Fruit fly (Drosophila melanogaster) whole organism, embryonic: ENCODE measurements around the gene cerv.
A peak's percentile ranks its signal among the peaks of the same experiment; 100 is the strongest.

ENCODE experiments used
- Adf1 ChIP-seq: fragments of 200-800 bp; sonication (Bioruptor generic); IDR thresholded peaks from 2 replicates; pipeline ENCODE4 v1.3.6; 2022; ENCODE audit warnings: missing biosample characterization, missing genetic modification characterization
- C15 ChIP-seq: fragments of 200-800 bp; sonication (Bioruptor generic); IDR thresholded peaks from 3 replicates; pipeline ENCODE4 v1.3.6; 2022; ENCODE audit warnings: missing biosample characterization, missing genetic modification characterization
- CG10654 ChIP-seq: fragments of 200-800 bp; sonication (Bioruptor generic); optimal IDR thresholded peaks from 2 replicates; lab custom pipeline; 2016; ENCODE audit warnings: missing biosample characterization, missing genetic modification characterization
- CG11456 ChIP-seq: fragments of 200-800 bp; sonication (Bioruptor generic); IDR thresholded peaks from 3 replicates; pipeline ENCODE4 v1.3.6; 2022; ENCODE audit warnings: missing biosample characterization, missing genetic modification characterization
- CG11696 ChIP-seq: fragments of 200-800 bp; sonication (Bioruptor generic); IDR thresholded peaks from 2 replicates; pipeline ENCODE4 v1.3.6; 2022; ENCODE audit warnings: missing biosample characterization, missing genetic modification characterization
- CG11723 ChIP-seq: fragments of 200-800 bp; sonication (Bioruptor generic); optimal IDR thresholded peaks from 2 replicates; lab custom pipeline; 2017; ENCODE audit warnings: missing biosample characterization, mild to moderate bottlenecking, missing genetic modification characterization
- CG12219 ChIP-seq: fragments of 200-800 bp; sonication (Bioruptor generic); optimal IDR thresholded peaks from 3 replicates; lab custom pipeline; 2018; ENCODE audit warnings: missing biosample characterization, mild to moderate bottlenecking, missing genetic modification characterization
- CG1233 ChIP-seq: fragments of 200-800 bp; sonication (Bioruptor generic); optimal IDR thresholded peaks from 4 replicates; lab custom pipeline; 2018; ENCODE audit warnings: missing biosample characterization, mild to moderate bottlenecking, missing genetic modification characterization
- CG13424 ChIP-seq: fragments of 200-800 bp; sonication (Bioruptor generic); optimal IDR thresholded peaks from 2 replicates; lab custom pipeline; 2019; ENCODE audit warnings: missing biosample characterization, mild to moderate bottlenecking, missing genetic modification characterization, moderate library complexity
- CG16815 ChIP-seq: fragments of 200-800 bp; sonication (Bioruptor generic); optimal IDR thresholded peaks from 3 replicates; lab custom pipeline; 2017; ENCODE audit warnings: missing biosample characterization, mild to moderate bottlenecking, missing genetic modification characterization
- CG17912 ChIP-seq: fragments of 200-800 bp; sonication (Bioruptor generic); optimal IDR thresholded peaks from 2 replicates; lab custom pipeline; 2018; ENCODE audit warnings: missing biosample characterization, mild to moderate bottlenecking, missing genetic modification characterization
- CG18011 ChIP-seq: fragments of 200-800 bp; sonication (Bioruptor generic); optimal IDR thresholded peaks from 2 replicates; lab custom pipeline; 2017; ENCODE audit warnings: missing biosample characterization, missing genetic modification characterization, mild to moderate bottlenecking, moderate library complexity, missing genotype
- CG18476 ChIP-seq: fragments of 200-800 bp; sonication (Bioruptor generic); optimal IDR thresholded peaks from 2 replicates; lab custom pipeline; 2016; ENCODE audit warnings: missing biosample characterization, mild to moderate bottlenecking, missing genetic modification characterization
- CG2199 ChIP-seq: fragments of 200-800 bp; sonication (Bioruptor generic); IDR thresholded peaks from 3 replicates; pipeline ENCODE4 v1.3.6; 2022; ENCODE audit warnings: missing biosample characterization, missing genetic modification characterization
- CG2678 ChIP-seq: fragments of 200-800 bp; sonication (Bioruptor generic); optimal IDR thresholded peaks from 3 replicates; lab custom pipeline; 2019; ENCODE audit warnings: missing biosample characterization, mild to moderate bottlenecking, missing genetic modification characterization, moderate library complexity
- CG30020 ChIP-seq: fragments of 200-800 bp; optimal IDR thresholded peaks from 2 replicates; lab custom pipeline; 2019; ENCODE audit warnings: missing biosample characterization, mild to moderate bottlenecking, missing genetic modification characterization, moderate library complexity
- CG3847 ChIP-seq: fragments of 200-800 bp; sonication (Bioruptor generic); IDR thresholded peaks from 2 replicates; pipeline ENCODE4 v1.3.6; 2022; ENCODE audit warnings: missing biosample characterization, missing genetic modification characterization
- CG4707 ChIP-seq: fragments of 200-800 bp; sonication (Bioruptor generic); optimal IDR thresholded peaks from 2 replicates; lab custom pipeline; 2018; ENCODE audit warnings: missing biosample characterization, mild to moderate bottlenecking, missing genetic modification characterization, moderate library complexity
- CG4820 ChIP-seq: fragments of 200-800 bp; sonication (Bioruptor generic); optimal IDR thresholded peaks from 3 replicates; lab custom pipeline; 2016; ENCODE audit warnings: missing biosample characterization, missing genetic modification characterization
- CG6689 ChIP-seq: fragments of 200-800 bp; sonication (Bioruptor generic); IDR thresholded peaks from 2 replicates; pipeline ENCODE4 v1.3.6; 2022; ENCODE audit warnings: missing biosample characterization, missing genetic modification characterization
- CG7556 ChIP-seq: fragments of 200-800 bp; sonication (Bioruptor generic); optimal IDR thresholded peaks from 2 replicates; lab custom pipeline; 2017; ENCODE audit warnings: missing biosample characterization, mild to moderate bottlenecking, missing genetic modification characterization
- CG9727 ChIP-seq: fragments of 200-800 bp; sonication (Bioruptor generic); optimal IDR thresholded peaks from 3 replicates; lab custom pipeline; 2017; ENCODE audit warnings: missing biosample characterization, mild to moderate bottlenecking, missing genetic modification characterization
- D19A ChIP-seq: fragments of 200-800 bp; optimal IDR thresholded peaks from 3 replicates; lab custom pipeline; 2019; ENCODE audit warnings: missing biosample characterization, mild to moderate bottlenecking, missing genetic modification characterization, moderate library complexity
- Dip3 ChIP-seq: fragments of 200-800 bp; sonication (Bioruptor generic); optimal IDR thresholded peaks from 3 replicates; lab custom pipeline; 2016; ENCODE audit warnings: missing biosample characterization, missing genetic modification characterization
- Dll ChIP-seq: fragments of 200-800 bp; sonication (Bioruptor generic); IDR thresholded peaks from 4 replicates; pipeline ENCODE4 v1.3.6; 2022; ENCODE audit warnings: missing biosample characterization, missing genetic modification characterization; ENCODE audit not compliant: partially characterized antibody
- ERR ChIP-seq: fragments of 200-800 bp; sonication (Bioruptor generic); optimal IDR thresholded peaks from 2 replicates; lab custom pipeline; 2016; ENCODE audit warnings: missing biosample characterization, missing genetic modification characterization
- Fer3 ChIP-seq: fragments of 200-800 bp; sonication (Bioruptor generic); optimal IDR thresholded peaks from 2 replicates; lab custom pipeline; 2018; ENCODE audit warnings: missing biosample characterization, mild to moderate bottlenecking, missing genetic modification characterization, moderate library complexity
- H2.0 ChIP-seq: fragments of 200-800 bp; sonication (Bioruptor generic); IDR thresholded peaks from 2 replicates; pipeline ENCODE4 v1.3.6; 2022; ENCODE audit warnings: missing biosample characterization, missing genetic modification characterization
- Meics ChIP-seq: fragments of 200-800 bp; sonication (Bioruptor generic); optimal IDR thresholded peaks from 2 replicates; lab custom pipeline; 2017; ENCODE audit warnings: missing biosample characterization, mild to moderate bottlenecking, missing genetic modification characterization
- Nf-YC ChIP-seq: fragments of 200-800 bp; optimal IDR thresholded peaks from 3 replicates; lab custom pipeline; 2019; ENCODE audit warnings: missing biosample characterization, mild to moderate bottlenecking, missing genetic modification characterization, moderate library complexity
- Pdp1 ChIP-seq, 2 experiments: fragments of 200-800 bp; sonication (Bioruptor generic); optimal IDR thresholded peaks; 3 replicates each; lab custom pipeline; 2016; ENCODE audit warnings: missing biosample characterization in 2 of 2, missing genetic modification characterization in 2 of 2, mild to moderate bottlenecking in 1 of 2, moderate library complexity in 1 of 2
- al ChIP-seq: fragments of 200-800 bp; sonication (Bioruptor generic); IDR thresholded peaks from 2 replicates; pipeline ENCODE4 v1.3.6; 2022; ENCODE audit warnings: missing biosample characterization, missing genetic modification characterization
- ara ChIP-seq: fragments of 200-800 bp; sonication (Bioruptor generic); IDR thresholded peaks from 2 replicates; pipeline ENCODE4 v1.3.6; 2022; ENCODE audit warnings: missing biosample characterization, missing genetic modification characterization
- grau ChIP-seq: fragments of 200-800 bp; optimal IDR thresholded peaks from 3 replicates; lab custom pipeline; 2019; ENCODE audit warnings: missing biosample characterization, mild to moderate bottlenecking, missing genetic modification characterization, moderate library complexity
- kah ChIP-seq: fragments of 200-800 bp; sonication (Bioruptor generic); optimal IDR thresholded peaks from 2 replicates; lab custom pipeline; 2018; ENCODE audit warnings: missing biosample characterization, mild to moderate bottlenecking, missing genetic modification characterization
- lmd ChIP-seq: fragments of 200-800 bp; sonication (Bioruptor generic); IDR thresholded peaks from 2 replicates; pipeline ENCODE4 v1.3.6; 2022; ENCODE audit warnings: missing biosample characterization, missing genetic modification characterization
- lov ChIP-seq, 2 experiments: fragments of 200-800 bp in 1 of 2; fragments of >200 bp in 1 of 2; sonication (Bioruptor generic) in 1 of 2; IDR thresholded peaks in 1 of 2; optimal IDR thresholded peaks in 1 of 2; 2 replicates in 1 of 2; 3 replicates in 1 of 2; pipeline versions ENCODE4 v1.3.6 to Lab custom; 2017 to 2022; ENCODE audit warnings: missing biosample characterization in 1 of 2, missing genetic modification characterization in 1 of 2
- nau ChIP-seq: fragments of 200-800 bp; sonication (Bioruptor generic); optimal IDR thresholded peaks from 3 replicates; lab custom pipeline; 2017; ENCODE audit warnings: missing biosample characterization, mild to moderate bottlenecking, missing genetic modification characterization, missing genetic modification reagents
- pita ChIP-seq: fragments of 200-800 bp; sonication (Bioruptor generic); optimal IDR thresholded peaks from 2 replicates; lab custom pipeline; 2017; ENCODE audit warnings: missing biosample characterization, mild to moderate bottlenecking, missing genetic modification characterization
- psq ChIP-seq: fragments of 200-800 bp; sonication (Bioruptor generic); optimal IDR thresholded peaks from 2 replicates; lab custom pipeline; 2017; ENCODE audit warnings: missing biosample characterization, missing genetic modification characterization
- rib ChIP-seq: fragments of 200-800 bp; sonication (Bioruptor generic); IDR thresholded peaks from 2 replicates; pipeline ENCODE4 v1.3.6; 2022; ENCODE audit warnings: missing biosample characterization, missing genetic modification characterization
- ro ChIP-seq: fragments of 200-800 bp; sonication (Bioruptor generic); IDR thresholded peaks from 2 replicates; pipeline ENCODE4 v1.3.6; 2022; ENCODE audit warnings: missing biosample characterization, missing genetic modification characterization
- schlank ChIP-seq: fragments of 200-800 bp; sonication (Bioruptor generic); optimal IDR thresholded peaks from 2 replicates; lab custom pipeline; 2018; ENCODE audit warnings: missing biosample characterization, mild to moderate bottlenecking, missing genetic modification characterization
- sim ChIP-seq: fragments of 200-800 bp; sonication (Bioruptor generic); IDR thresholded peaks from 2 replicates; pipeline ENCODE4 v1.3.6; 2022; ENCODE audit warnings: missing biosample characterization, missing genetic modification characterization
- tgo ChIP-seq: fragments of 200-800 bp; sonication (Bioruptor generic); IDR thresholded peaks from 3 replicates; pipeline ENCODE4 v1.3.6; 2022; ENCODE audit warnings: missing biosample characterization, missing genetic modification characterization
- tio ChIP-seq: fragments of 200-800 bp; sonication (Bioruptor generic); optimal IDR thresholded peaks from 2 replicates; lab custom pipeline; 2017; ENCODE audit warnings: missing biosample characterization, missing genetic modification characterization, inconsistent platforms
- ttk ChIP-seq: fragments of 200-800 bp; sonication (Bioruptor generic); IDR thresholded peaks from 2 replicates; pipeline ENCODE4 v2.1.2; 2022; ENCODE audit warnings: missing biosample characterization, missing genetic modification characterization
- tup ChIP-seq: fragments of 200-800 bp; sonication (Bioruptor generic); optimal IDR thresholded peaks from 2 replicates; lab custom pipeline; 2016; ENCODE audit warnings: missing biosample characterization, mild to moderate bottlenecking, missing genetic modification characterization, moderate library complexity
- yki ChIP-seq: fragments of >200 bp; optimal IDR thresholded peaks from 3 replicates; lab custom pipeline; 2018

The cerv gene

dm6 chrX:15618953-15619630 lies 41.1 kb upstream of the cerv start (continued):
- peak; percentile 72 for TF ChIP-seq CG4707 (GFP tag; lab: Kevin White, UChicago)
- TF ChIP-seq yki (lab: Kevin White, UChicago): no peak
- TF ChIP-seq Dip3: peak; percentile 63
- peak; percentile 50 for TF ChIP-seq ro
- TF ChIP-seq Nf-YC: peak; percentile 29
- TF ChIP-seq grau (tag; lab: Kevin White, UChicago): peak; percentile 79
- peak; percentile 79 for TF ChIP-seq Meics (GFP tag; lab: Kevin White, UChicago)
- TF ChIP-seq CG16815 (GFP tag; lab: Kevin White, UChicago): peak; percentile 58
- peak; percentile 63 for TF ChIP-seq nau (GFP tag; lab: Kevin White, UChicago)
- peak; percentile 78 for TF ChIP-seq CG9727 (GFP tag; lab: Kevin White, UChicago)
- TF ChIP-seq psq (GFP tag; lab: Kevin White, UChicago): peak; percentile 42
- peak; percentile 78 for TF ChIP-seq ttk (GFP tag; lab: Robert Waterston, UW)
- TF ChIP-seq tgo: peak; percentile 77
- TF ChIP-seq CG17912 (GFP tag; lab: Kevin White, UChicago): peak; percentile 5
- peak; percentile 76 for TF ChIP-seq CG1233 (GFP tag; lab: Kevin White, UChicago)
- 0 out of 2 replicates have a peak, but pooled peaks have one; percentile 44 for TF ChIP-seq al (GFP tag; lab: Robert Waterston, UW)
- peak; percentile 33 for TF ChIP-seq CG18011
- peak; percentile 32 for TF ChIP-seq CG30020 (tag; lab: Kevin White, UChicago)
- peak; percentile 71 for TF ChIP-seq Fer3 (tag; lab: Kevin White, UChicago)
- TF ChIP-seq lov (optimal IDR thresholded peaks at IDR 0.05; lab: Kevin White, UChicago): no peak
- TF ChIP-seq lov (GFP tag; IDR thresholded peaks at IDR 0.05; lab: Robert Waterston, UW): 0 out of 3 replicates have a peak, but pooled peaks have one; percentile 78
- TF ChIP-seq CG7556: peak; percentile 74
- TF ChIP-seq sim (GFP tag; lab: Robert Waterston, UW): 0 out of 2 replicates have a peak, but pooled peaks have one; percentile 37
- peak; percentile 72 for TF ChIP-seq CG11723 (GFP tag; lab: Kevin White, UChicago)
- TF ChIP-seq CG2678 (tag; lab: Kevin White, UChicago): peak; percentile 81
- TF ChIP-seq ERR (GFP tag; lab: Kevin White, UChicago): peak; percentile 57
- TF ChIP-seq Dll (GFP tag; lab: Robert Waterston, UW): no peak
- TF ChIP-seq Adf1 (GFP tag; lab: Robert Waterston, UW): no peak; the same call in 1 of the 2 replicates
- peak; percentile 69 for TF ChIP-seq tio
- TF ChIP-seq CG18476 (GFP tag; lab: Kevin White, UChicago): peak; percentile 28
- TF ChIP-seq schlank (tag; lab: Kevin White, UChicago): peak; percentile 50
- peak; percentile 61 for TF ChIP-seq kah (GFP tag; lab: Kevin White, UChicago)
- TF ChIP-seq H2.0 (GFP tag; lab: Robert Waterston, UW): peak; percentile 54
- peak; percentile 83 for TF ChIP-seq lmd (GFP tag; lab: Robert Waterston, UW)
- peak; percentile 22 for TF ChIP-seq tup (GFP tag; lab: Kevin White, UChicago)
- peak; percentile 82 for TF ChIP-seq CG13424 (tag; lab: Kevin White, UChicago)
- no peak for TF ChIP-seq rib (GFP tag; lab: Robert Waterston, UW)
- peak; percentile 16; the same call in 1 of the 2 replicates for TF ChIP-seq CG11696 (GFP tag; lab: Robert Waterston, UW)
- peak; percentile 71 for TF ChIP-seq CG3847 (GFP tag; lab: Robert Waterston, UW)
- no peak for TF ChIP-seq pita (GFP tag; lab: Kevin White, UChicago)
- peak; percentile 61 to 67 for TF ChIP-seq Pdp1 (GFP tag; optimal IDR thresholded peaks at IDR 0.05; lab: Kevin White, UChicago)
- peak; percentile 49; the same call in 1 of the 3 replicates for TF ChIP-seq CG2199 (GFP tag; lab: Robert Waterston, UW)
- TF ChIP-seq CG11456 (GFP tag; lab: Robert Waterston, UW): peak; percentile 88
- TF ChIP-seq CG6689 (GFP tag; lab: Robert Waterston, UW): peak; percentile 84
- peak; percentile 71; the same call in 1 of the 2 replicates for TF ChIP-seq ara (GFP tag; lab: Robert Waterston, UW)
- peak; percentile 71 for TF ChIP-seq D19A (tag; lab: Kevin White, UChicago)
- TF ChIP-seq C15 (GFP tag; lab: Robert Waterston, UW): no peak
- TF ChIP-seq CG4820 (GFP tag; lab: Kevin White, UChicago): peak; percentile 84
- peak; percentile 78 for TF ChIP-seq CG12219 (GFP tag; lab: Kevin White, UChicago)
- peak; percentile 87 for TF ChIP-seq CG10654 (GFP tag; lab: Kevin White, UChicago)
